Comparison of ENCODE assay signal across 2 fruit fly cellular contexts in genomic region chrX:3722209-3722608, dm6.
A peak's percentile ranks its signal among the peaks of the same experiment; 100 is the strongest.
TF ChIP-seq lines count a peak whose summit lies in the region.

No protein-coding gene starts in this region.

TF ChIP-seq in whole organism, embryonic, 481 proteins besides CTCF, POLR2A, EP300 and RAD21 (continued from another document and continues in another):
- TF ChIP-seq Jarid2 (GFP tag; optimal IDR thresholded peaks at IDR 0.05; lab: Kevin White, UChicago) (no peak), Hsf (GFP tag; optimal IDR thresholded peaks at IDR 0.05; lab: Kevin White, UChicago) (no peak), CG34422 (GFP tag; IDR thresholded peaks at IDR 0.05; lab: Robert Waterston, UW) (no peak), kah (GFP tag; optimal IDR thresholded peaks at IDR 0.05; lab: Kevin White, UChicago) (no peak), sd (tag; optimal IDR thresholded peaks at IDR 0.05; lab: Kevin White, UChicago) (no peak), B-H2 (GFP tag; optimal IDR thresholded peaks at IDR 0.05; lab: Kevin White, UChicago) (no peak), Gsc (GFP tag; IDR thresholded peaks at IDR 0.05; lab: Robert Waterston, UW) (no peak), h (optimal IDR thresholded peaks at IDR 0.05; lab: Kevin White, UChicago) (no peak), tll (GFP tag; optimal IDR thresholded peaks at IDR 0.05; lab: Kevin White, UChicago) (no peak), CG15479 (GFP tag; optimal IDR thresholded peaks at IDR 0.05; lab: Kevin White, UChicago) (no peak), Myb (GFP tag; optimal IDR thresholded peaks at IDR 0.05; lab: Kevin White, UChicago) (no peak), CG17361 (GFP tag; IDR thresholded peaks at IDR 0.05; lab: Robert Waterston, UW) (no peak), Xrp1 (GFP tag; IDR thresholded peaks at IDR 0.05; lab: Robert Waterston, UW) (peak; percentile 68), Lpt (GFP tag; optimal IDR thresholded peaks at IDR 0.05; lab: Kevin White, UChicago) (no peak), CG11560 (tag; IDR thresholded peaks at IDR 0.05; lab: Robert Waterston, UW) (no peak), Atf3 (GFP tag; optimal IDR thresholded peaks at IDR 0.05; lab: Kevin White, UChicago) (no peak), run (tag; optimal IDR thresholded peaks at IDR 0.05; lab: Kevin White, UChicago) (no peak), maf-S (GFP tag; optimal IDR thresholded peaks at IDR 0.05; lab: Kevin White, UChicago) (no peak), Neu2 (GFP tag; optimal IDR thresholded peaks at IDR 0.05; lab: Kevin White, UChicago; ENCODE audit: borderline replicate concordance) (no peak), Dad (GFP tag; optimal IDR thresholded peaks at IDR 0.05; lab: Kevin White, UChicago) (no peak), zf30C (GFP tag; optimal IDR thresholded peaks at IDR 0.05; lab: Kevin White, UChicago) (no peak), Usf (GFP tag; optimal IDR thresholded peaks at IDR 0.05; lab: Kevin White, UChicago) (no peak), PHDP (tag; optimal IDR thresholded peaks at IDR 0.05; lab: Kevin White, UChicago) (peak; percentile 9), CG7271 (tag; optimal IDR thresholded peaks at IDR 0.05; lab: Kevin White, UChicago) (no peak), CG13775 (GFP tag; optimal IDR thresholded peaks at IDR 0.05; lab: Kevin White, UChicago) (no peak), hkb (optimal IDR thresholded peaks at IDR 0.05; lab: Kevin White, UChicago) (no peak), hkb (GFP tag; IDR thresholded peaks at IDR 0.05; lab: Robert Waterston, UW) (peak; percentile 49; the same call in 1 of the 2 replicates), CG7786 (GFP tag; optimal IDR thresholded peaks at IDR 0.05; lab: Kevin White, UChicago) (no peak), CG18599 (GFP tag; optimal IDR thresholded peaks at IDR 0.05; lab: Kevin White, UChicago) (peak; percentile 42), HmgZ (tag; optimal IDR thresholded peaks at IDR 0.05; lab: Kevin White, UChicago) (no peak), jigr1 (GFP tag; IDR thresholded peaks at IDR 0.05; lab: Robert Waterston, UW) (no peak), CG2116 (GFP tag; optimal IDR thresholded peaks at IDR 0.05; lab: Kevin White, UChicago) (no peak), CG8089 (GFP tag; optimal IDR thresholded peaks at IDR 0.05; lab: Kevin White, UChicago) (no peak), CG10267 (tag; optimal IDR thresholded peaks at IDR 0.05; lab: Kevin White, UChicago) (no peak), esg (GFP tag; conservative IDR thresholded peaks at IDR 0.05; lab: Robert Waterston, UW) (0 out of 2 replicates have a peak, but pooled peaks have one; percentile 8), CG13894 (tag; optimal IDR thresholded peaks at IDR 0.05; lab: Kevin White, UChicago) (no peak), gcm2 (GFP tag; optimal IDR thresholded peaks at IDR 0.05; lab: Kevin White, UChicago) (no peak), Trl (optimal IDR thresholded peaks at IDR 0.05; lab: Kevin White, UChicago) (no peak), Trl (GFP tag; optimal IDR thresholded peaks at IDR 0.05; lab: Kevin White, UChicago) (no peak), CG4854 (GFP tag; optimal IDR thresholded peaks at IDR 0.05; lab: Kevin White, UChicago) (no peak), sens (GFP tag; lab: Kevin White, UChicago) (no peak), tup (GFP tag; optimal IDR thresholded peaks at IDR 0.05; lab: Kevin White, UChicago) (no peak), nom (GFP tag; optimal IDR thresholded peaks at IDR 0.05; lab: Kevin White, UChicago) (no peak), nerfin-2 (GFP tag; IDR thresholded peaks at IDR 0.05; lab: Robert Waterston, UW; ENCODE audit: partially characterized antibody) (no peak), Optix (GFP tag; IDR thresholded peaks at IDR 0.05; lab: Robert Waterston, UW) (no peak), Fer3 (tag; optimal IDR thresholded peaks at IDR 0.05; lab: Kevin White, UChicago) (no peak), CG8359 (GFP tag; optimal IDR thresholded peaks at IDR 0.05; lab: Kevin White, UChicago; ENCODE audit: borderline replicate concordance) (no peak), sob (GFP tag; IDR thresholded peaks at IDR 0.05; lab: Robert Waterston, UW) (no peak), Camta (GFP tag; optimal IDR thresholded peaks at IDR 0.05; lab: Kevin White, UChicago) (no peak), tap (tag; optimal IDR thresholded peaks at IDR 0.05; lab: Kevin White, UChicago) (no peak), CG1647 (GFP tag; optimal IDR thresholded peaks at IDR 0.05; lab: Kevin White, UChicago) (no peak), Doc3 (GFP tag; IDR thresholded peaks at IDR 0.05; lab: Robert Waterston, UW; ENCODE audit: partially characterized antibody) (no peak), CG6765 (GFP tag; optimal IDR thresholded peaks at IDR 0.05; lab: Kevin White, UChicago) (no peak), klu (GFP tag; IDR thresholded peaks at IDR 0.05; lab: Robert Waterston, UW) (no peak), Max (GFP tag; optimal IDR thresholded peaks at IDR 0.05; lab: Kevin White, UChicago) (no peak), MBD-R2 (GFP tag; IDR thresholded peaks at IDR 0.05; lab: Robert Waterston, UW) (no peak), Hr3 (GFP tag; optimal IDR thresholded peaks at IDR 0.05; lab: Kevin White, UChicago) (peak; percentile 1), twi (tag; optimal IDR thresholded peaks at IDR 0.05; lab: Kevin White, UChicago) (no peak), fu2 (GFP tag; optimal IDR thresholded peaks at IDR 0.05; lab: Kevin White, UChicago) (no peak), insv (GFP tag; optimal IDR thresholded peaks at IDR 0.05; lab: Kevin White, UChicago) (no peak), CG15601 (tag; optimal IDR thresholded peaks at IDR 0.05; lab: Kevin White, UChicago) (no peak), ap (GFP tag; IDR thresholded peaks at IDR 0.05; lab: Robert Waterston, UW) (no peak), NC2β (GFP tag; optimal IDR thresholded peaks at IDR 0.05; lab: Kevin White, UChicago) (no peak), Hr51 (GFP tag; optimal IDR thresholded peaks at IDR 0.05; lab: Kevin White, UChicago) (peak in 1 of 2 experiments; percentile 32), Elba2 (GFP tag; optimal IDR thresholded peaks at IDR 0.05; lab: Kevin White, UChicago) (no peak), CG31388 (GFP tag; optimal IDR thresholded peaks at IDR 0.05; lab: Kevin White, UChicago) (no peak), CG13123 (GFP tag; optimal IDR thresholded peaks at IDR 0.05; lab: Kevin White, UChicago) (no peak), Mes4 (GFP tag; optimal IDR thresholded peaks at IDR 0.05; lab: Kevin White, UChicago) (no peak), pum (GFP tag; optimal IDR thresholded peaks at IDR 0.05; lab: Kevin White, UChicago) (no peak), CG3281 (GFP tag; optimal IDR thresholded peaks at IDR 0.05; lab: Kevin White, UChicago) (no peak)

TF ChIP-seq in whole organism, prepupa, 60 proteins besides CTCF, POLR2A, EP300 and RAD21 (continued from another document):
- peak; percentile 41 for TF ChIP-seq Hr39 (GFP tag; optimal IDR thresholded peaks at IDR 0.05; lab: Kevin White, UChicago)
- TF ChIP-seq dsx (GFP tag; optimal IDR thresholded peaks at IDR 0.05; lab: Kevin White, UChicago; ENCODE audit: poor library complexity, severe bottlenecking): peak; percentile 20
- peak; percentile 42 for TF ChIP-seq CG34406 (GFP tag; optimal IDR thresholded peaks at IDR 0.05; lab: Kevin White, UChicago)
- no peak for TF ChIP-seq Blimp-1 (GFP tag; optimal IDR thresholded peaks at IDR 0.05; lab: Kevin White, UChicago)
- TF ChIP-seq Hr38 (GFP tag; optimal IDR thresholded peaks at IDR 0.05; lab: Kevin White, UChicago): no peak
- TF ChIP-seq cyc (GFP tag; optimal IDR thresholded peaks at IDR 0.05; lab: Kevin White, UChicago): peak; percentile 32
- peak; percentile 82 for TF ChIP-seq CG32006 (GFP tag; optimal IDR thresholded peaks at IDR 0.05; lab: Kevin White, UChicago)
- TF ChIP-seq Sox14 (GFP tag; optimal IDR thresholded peaks at IDR 0.05; lab: Kevin White, UChicago): peak; percentile 63
- peak; percentile 4 for TF ChIP-seq CG16779 (tag; optimal IDR thresholded peaks at IDR 0.05; lab: Kevin White, UChicago)
- TF ChIP-seq CG7368 (GFP tag; optimal IDR thresholded peaks at IDR 0.05; lab: Kevin White, UChicago): peak; percentile 55
- TF ChIP-seq eg (GFP tag; IDR thresholded peaks at IDR 0.05; lab: Robert Waterston, UW): peak; percentile 78
- peak; percentile 40 for TF ChIP-seq CG31627 (GFP tag; optimal IDR thresholded peaks at IDR 0.05; lab: Kevin White, UChicago)
- TF ChIP-seq CG9139 (GFP tag; optimal IDR thresholded peaks at IDR 0.05; lab: Kevin White, UChicago): peak; percentile 47
- TF ChIP-seq Eip78C (GFP tag; lab: Kevin White, UChicago): peak; percentile 85
- peak; percentile 55 for TF ChIP-seq dac (GFP tag; optimal IDR thresholded peaks at IDR 0.05; lab: Kevin White, UChicago)
- TF ChIP-seq CG10631 (GFP tag; optimal IDR thresholded peaks at IDR 0.05; lab: Kevin White, UChicago): peak; percentile 62
- peak; percentile 73 for TF ChIP-seq Hr4 (GFP tag; optimal IDR thresholded peaks at IDR 0.05; lab: Kevin White, UChicago)
- TF ChIP-seq Met (GFP tag; optimal IDR thresholded peaks at IDR 0.05; lab: Kevin White, UChicago): peak; percentile 32
- peak; percentile 28 for TF ChIP-seq lz (GFP tag; optimal IDR thresholded peaks at IDR 0.05; lab: Kevin White, UChicago)
- TF ChIP-seq Eip93F (GFP tag; optimal IDR thresholded peaks at IDR 0.05; lab: Kevin White, UChicago): no peak
- peak; percentile 44 for TF ChIP-seq CG1621 (tag; optimal IDR thresholded peaks at IDR 0.05; lab: Kevin White, UChicago)
- TF ChIP-seq Eip75B (GFP tag; optimal IDR thresholded peaks at IDR 0.05; lab: Kevin White, UChicago): peak; percentile 47
- TF ChIP-seq esn (GFP tag; optimal IDR thresholded peaks at IDR 0.05; lab: Kevin White, UChicago): peak; percentile 28
- peak; percentile 68 for TF ChIP-seq acj6 (GFP tag; optimal IDR thresholded peaks at IDR 0.05; lab: Kevin White, UChicago)
- TF ChIP-seq Sox102F (GFP tag; optimal IDR thresholded peaks at IDR 0.05; lab: Kevin White, UChicago): peak; percentile 14
- no peak for TF ChIP-seq vri (GFP tag; optimal IDR thresholded peaks at IDR 0.05; lab: Kevin White, UChicago)
- TF ChIP-seq Gug (GFP tag; IDR thresholded peaks at IDR 0.05; lab: Robert Waterston, UW): peak; percentile 74
- no peak for TF ChIP-seq fkh (GFP tag; optimal IDR thresholded peaks at IDR 0.05; lab: Kevin White, UChicago)
- TF ChIP-seq Sox15 (GFP tag; optimal IDR thresholded peaks at IDR 0.05; lab: Kevin White, UChicago): peak; percentile 17
- TF ChIP-seq CG8119 (GFP tag; IDR thresholded peaks at IDR 0.05; lab: Robert Waterston, UW): peak; percentile 76
- TF ChIP-seq topi (GFP tag; optimal IDR thresholded peaks at IDR 0.05; lab: Kevin White, UChicago): peak; percentile 39
- 0 out of 2 replicates have a peak, but pooled peaks have one; percentile 52 for TF ChIP-seq CG11294 (GFP tag; IDR thresholded peaks at IDR 0.05; lab: Robert Waterston, UW)
- TF ChIP-seq achi (GFP tag; optimal IDR thresholded peaks at IDR 0.05; lab: Kevin White, UChicago): peak; percentile 56
- TF ChIP-seq CG8319 (GFP tag; optimal IDR thresholded peaks at IDR 0.05; lab: Kevin White, UChicago): peak; percentile 37
- peak; percentile 11 for TF ChIP-seq CG11902 (GFP tag; optimal IDR thresholded peaks at IDR 0.05; lab: Kevin White, UChicago)
- TF ChIP-seq svp (GFP tag; lab: Kevin White, UChicago): peak; percentile 79
- TF ChIP-seq CG4318 (GFP tag; optimal IDR thresholded peaks at IDR 0.05; lab: Kevin White, UChicago): peak; percentile 70
